Fruit fly (Drosophila melanogaster) whole organism, wandering third instar larva: ENCODE data around the gene CG44385.

ENCODE experiments used
- Abd-B ChIP-seq: fragments of >200 bp; optimal IDR thresholded peaks from 2 replicates; lab custom pipeline; 2017; ENCODE audit warnings: missing biosample characterization, missing genetic modification characterization
- CG32264 ChIP-seq: fragments of 200-800 bp; sonication (Bioruptor generic); optimal IDR thresholded peaks from 2 replicates; lab custom pipeline; 2016; ENCODE audit warnings: missing biosample characterization, missing genetic modification characterization
- CG9705 ChIP-seq: fragments of 200-800 bp; sonication (Bioruptor generic); optimal IDR thresholded peaks from 2 replicates; lab custom pipeline; 2018; ENCODE audit warnings: missing biosample characterization, mild to moderate bottlenecking, missing genetic modification characterization
- Dfd ChIP-seq: fragments of >200 bp; optimal IDR thresholded peaks from 2 replicates; lab custom pipeline; 2017; ENCODE audit warnings: missing biosample characterization, missing genetic modification characterization
- Dif ChIP-seq: fragments of 200-275, 200-300 bp; sonication (Bioruptor generic); optimal IDR thresholded peaks from 2 replicates; lab custom pipeline; 2018; ENCODE audit warnings: missing biosample characterization, missing genetic modification characterization; ENCODE audit not compliant: partially characterized antibody
- GATAd ChIP-seq: sonication (Bioruptor generic); optimal IDR thresholded peaks from 2 replicates; lab custom pipeline; 2016; ENCODE audit warnings: missing biosample characterization, missing genetic modification characterization
- Hr78 ChIP-seq: fragments of >200 bp; optimal IDR thresholded peaks from 2 replicates; lab custom pipeline; 2017; ENCODE audit warnings: missing biosample characterization, missing genetic modification characterization
- Hr83 ChIP-seq: fragments of 200-300 bp; sonication (Bioruptor generic); optimal IDR thresholded peaks from 2 replicates; lab custom pipeline; 2016; ENCODE audit warnings: missing biosample characterization, mild to moderate bottlenecking, missing genetic modification characterization, moderate library complexity; ENCODE audit not compliant: poor library complexity, severe bottlenecking
- Jra ChIP-seq: sonication (Bioruptor generic); optimal IDR thresholded peaks from 2 replicates; lab custom pipeline; 2016; ENCODE audit warnings: missing biosample characterization, missing genetic modification characterization
- Mio ChIP-seq: sonication (Bioruptor generic); optimal IDR thresholded peaks from 2 replicates; lab custom pipeline; 2016; ENCODE audit warnings: missing biosample characterization, missing genetic modification characterization
- Myc ChIP-seq: fragments of >200 bp; optimal IDR thresholded peaks from 2 replicates; lab custom pipeline; 2017
- N ChIP-seq: fragments of >200 bp; optimal IDR thresholded peaks from 2 replicates; lab custom pipeline; 2018; ENCODE audit warnings: missing biosample characterization, missing external identifiers, missing genetic modification characterization
- Rel ChIP-seq, 2 experiments: fragments of 200-800 bp; sonication (Bioruptor generic) in 1 of 2; optimal IDR thresholded peaks; 2 replicates in 1 of 2; 3 replicates in 1 of 2; lab custom pipeline; 2016 to 2019; ENCODE audit warnings: mild to moderate bottlenecking in 2 of 2, missing biosample characterization in 2 of 2, missing genetic modification characterization in 2 of 2, moderate library complexity in 1 of 2
- Sp1 ChIP-seq: fragments of 200-800 bp; sonication (Bioruptor generic); optimal IDR thresholded peaks from 3 replicates; lab custom pipeline; 2019; ENCODE audit warnings: missing biosample characterization, mild to moderate bottlenecking, missing genetic modification characterization, moderate library complexity
- Vsx2 ChIP-seq: fragments of 200-300, 225-300 bp; sonication (Bioruptor generic); optimal IDR thresholded peaks from 2 replicates; lab custom pipeline; 2018; ENCODE audit warnings: missing biosample characterization, missing genetic modification characterization; ENCODE audit not compliant: partially characterized antibody
- br ChIP-seq: fragments of 200-800 bp; sonication (Bioruptor generic); optimal IDR thresholded peaks from 2 replicates; lab custom pipeline; 2016; ENCODE audit warnings: missing biosample characterization, missing genetic modification characterization
- brk ChIP-seq: fragments of 200-800 bp; sonication (Bioruptor generic); optimal IDR thresholded peaks from 2 replicates; lab custom pipeline; 2016; ENCODE audit warnings: missing biosample characterization, mild to moderate bottlenecking, missing genetic modification characterization
- dl ChIP-seq, 2 experiments: fragments of 175-275, 200-275 bp in 1 of 2; fragments of 200-275 bp in 1 of 2; sonication (Bioruptor generic); optimal IDR thresholded peaks; lab custom pipeline; 2018; ENCODE audit warnings: mild to moderate bottlenecking in 2 of 2, missing biosample characterization in 2 of 2, missing genetic modification characterization in 2 of 2, moderate library complexity in 2 of 2; ENCODE audit not compliant: partially characterized antibody in 2 of 2, insufficient read depth in 1 of 2
- dsf ChIP-seq: sonication (Bioruptor generic); optimal IDR thresholded peaks from 2 replicates; lab custom pipeline; 2016; ENCODE audit warnings: missing biosample characterization, missing genetic modification characterization, borderline replicate concordance
- foxo ChIP-seq, 2 experiments: fragments of 200-800 bp; sonication (Bioruptor generic); optimal IDR thresholded peaks; 2 replicates in 1 of 2; 3 replicates in 1 of 2; lab custom pipeline; 2016 to 2017; ENCODE audit warnings: missing biosample characterization in 2 of 2, missing genetic modification characterization in 2 of 2
- fru ChIP-seq: fragments of 200-800 bp; sonication (Bioruptor generic); optimal IDR thresholded peaks from 3 replicates; lab custom pipeline; 2016; ENCODE audit warnings: missing biosample characterization, mild to moderate bottlenecking, missing genetic modification characterization
- h ChIP-seq: fragments of 200-800 bp; sonication (Bioruptor generic); optimal IDR thresholded peaks from 3 replicates; lab custom pipeline; 2016; ENCODE audit warnings: missing biosample characterization, mild to moderate bottlenecking, missing genetic modification characterization
- jim ChIP-seq: fragments of 175-275, 200-325 bp; sonication (Bioruptor generic); optimal IDR thresholded peaks from 2 replicates; lab custom pipeline; 2016; ENCODE audit warnings: missing biosample characterization, mild to moderate bottlenecking, missing genetic modification characterization
- lola ChIP-seq: fragments of >200 bp; optimal IDR thresholded peaks from 2 replicates; lab custom pipeline; 2017; ENCODE audit warnings: missing biosample characterization, missing genetic modification characterization
- pan ChIP-seq: fragments of >200 bp; optimal IDR thresholded peaks from 2 replicates; lab custom pipeline; 2017
- rgr ChIP-seq: fragments of 200-800 bp; sonication (Bioruptor generic); optimal IDR thresholded peaks from 3 replicates; lab custom pipeline; 2016; ENCODE audit warnings: missing biosample characterization, mild to moderate bottlenecking, missing genetic modification characterization
- sage ChIP-seq: fragments of 200-800 bp; sonication (Bioruptor generic); optimal IDR thresholded peaks from 2 replicates; lab custom pipeline; 2016; ENCODE audit warnings: missing biosample characterization, mild to moderate bottlenecking, missing genetic modification characterization
- tai ChIP-seq: sonication (Bioruptor generic); optimal IDR thresholded peaks from 2 replicates; lab custom pipeline; 2016; ENCODE audit warnings: missing biosample characterization, missing genetic modification characterization
- usp ChIP-seq: fragments of >200 bp; optimal IDR thresholded peaks from 2 replicates; lab custom pipeline; 2017; ENCODE audit warnings: missing biosample characterization, missing genetic modification characterization
- woc ChIP-seq: sonication (Bioruptor generic); optimal IDR thresholded peaks from 2 replicates; lab custom pipeline; 2016; ENCODE audit warnings: missing biosample characterization, mild to moderate bottlenecking, missing genetic modification characterization

The CG44385 gene

DNA sequence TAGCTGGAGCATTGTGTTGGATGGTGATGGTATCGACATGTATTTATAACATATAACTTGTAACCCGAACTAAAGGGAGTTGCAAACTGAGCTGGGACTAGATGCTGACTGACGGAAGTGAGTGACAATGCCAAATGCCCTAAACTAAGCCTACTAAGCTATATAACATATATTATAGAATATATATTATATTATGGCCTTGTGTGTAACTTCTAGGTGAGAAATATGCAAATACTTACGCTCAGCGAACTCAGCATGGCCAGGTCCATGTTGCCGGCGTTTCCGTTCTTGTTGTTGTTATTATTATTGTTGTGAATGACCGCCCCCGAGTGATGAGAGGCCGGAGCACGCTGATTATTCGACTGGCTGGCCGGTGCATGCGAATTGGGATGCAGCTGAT, at the start of gene CG44385:
Gene CG44385 (minus strand): TSS at position 101 of the 400 bp plus-strand sequence.
- TF ChIP-seq dsf (GFP tag; lab: Kevin White, UChicago): no peak
- TF ChIP-seq tai: no peak
- TF ChIP-seq Rel (GFP tag; optimal IDR thresholded peaks at IDR 0.05; lab: Kevin White, UChicago): no peak
- no peak for TF ChIP-seq Rel (tag; optimal IDR thresholded peaks at IDR 0.05; lab: Kevin White, UChicago)
- no peak for TF ChIP-seq Vsx2 (GFP tag; lab: Kevin White, UChicago)
- TF ChIP-seq brk (GFP tag; lab: Kevin White, UChicago): no peak
- TF ChIP-seq CG32264 (GFP tag; lab: Kevin White, UChicago): no peak
- TF ChIP-seq sage: no peak
- no peak for TF ChIP-seq h (GFP tag; lab: Kevin White, UChicago)
- no peak for TF ChIP-seq Dfd (GFP tag; lab: Kevin White, UChicago)
- no peak for TF ChIP-seq Mio (GFP tag; lab: Kevin White, UChicago)
- no peak for TF ChIP-seq Hr83 (GFP tag; lab: Kevin White, UChicago)
- no peak for TF ChIP-seq dl (GFP tag; optimal IDR thresholded peaks at IDR 0.05; lab: Kevin White, UChicago; ENCODE audit: insufficient read depth in 1 of 2, partially characterized antibody in 2 of 2)

dm6 chrX:11176073-11176472, 43.9 kb upstream of the CG44385 start:
- TF ChIP-seq Dfd (GFP tag; lab: Kevin White, UChicago) (peak; percentile 74), Abd-B (no peak)

DNA sequence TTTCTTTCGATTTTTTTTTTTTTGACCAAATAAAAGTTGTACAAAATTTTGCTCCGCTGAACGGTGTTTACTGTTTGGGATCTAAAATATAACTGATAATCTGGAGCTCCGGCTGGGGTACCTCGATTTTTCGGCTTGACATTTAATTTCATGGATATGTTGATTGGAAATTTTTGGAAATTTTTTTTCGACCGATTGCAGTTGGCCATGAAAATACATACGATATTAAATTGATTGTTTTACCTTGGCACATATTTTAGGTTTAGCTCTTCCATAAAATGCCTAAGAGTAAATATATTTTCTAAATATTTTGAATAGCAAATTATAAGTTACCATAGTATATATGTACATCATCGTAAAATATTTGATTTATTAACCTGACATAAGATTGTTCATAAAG, 38.4 kb upstream of the CG44385 start, which contains the start of gene CG1394:
Gene CG1394 (minus strand): TSS at position 101 of the 400 bp plus-strand sequence.
- TF ChIP-seq br: no peak
- TF ChIP-seq Hr78: no peak
- TF ChIP-seq GATAd (GFP tag; lab: Kevin White, UChicago): no peak
- TF ChIP-seq dl (GFP tag; optimal IDR thresholded peaks at IDR 0.05; lab: Kevin White, UChicago; ENCODE audit: insufficient read depth in 1 of 2, partially characterized antibody in 2 of 2): no peak

DNA sequence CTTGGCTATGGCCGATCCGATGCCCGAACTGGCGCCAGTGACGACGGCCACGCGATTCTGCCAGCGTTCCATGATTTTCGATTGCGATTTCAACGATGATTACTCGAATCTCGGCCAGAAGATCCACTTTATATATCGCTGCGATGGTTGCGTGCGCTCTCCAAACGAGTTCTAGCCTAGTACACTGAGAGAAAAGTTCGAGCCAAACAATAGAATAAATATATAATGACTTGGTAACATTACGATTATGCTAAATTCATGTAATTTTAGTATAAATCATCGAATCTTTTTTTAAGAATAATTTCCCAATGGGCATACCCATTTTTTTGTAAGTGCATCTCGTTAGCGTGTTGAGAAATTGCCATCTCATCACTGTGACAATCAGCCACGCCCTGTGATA, 36.7 kb upstream of the CG44385 start, which contains the start of gene Antdh:
Gene Antdh (minus strand): TSS at position 101 of the 400 bp plus-strand sequence.
- TF ChIP-seq Vsx2 (GFP tag; lab: Kevin White, UChicago): no peak
- no peak for TF ChIP-seq lola (GFP tag; lab: Kevin White, UChicago)
- TF ChIP-seq jim (GFP tag; lab: Kevin White, UChicago): no peak
- TF ChIP-seq woc (GFP tag; lab: Kevin White, UChicago): no peak
- TF ChIP-seq Jra (GFP tag; lab: Kevin White, UChicago): no peak
- no peak for TF ChIP-seq fru (GFP tag; lab: Kevin White, UChicago)
- TF ChIP-seq CG9705 (GFP tag; lab: Kevin White, UChicago): no peak
- no peak for TF ChIP-seq GATAd (GFP tag; lab: Kevin White, UChicago)
- TF ChIP-seq Myc (lab: Kevin White, UChicago): no peak
- TF ChIP-seq usp (GFP tag; lab: Kevin White, UChicago): no peak
- no peak for TF ChIP-seq Sp1 (GFP tag; lab: Kevin White, UChicago)
- TF ChIP-seq rgr: no peak
- TF ChIP-seq br: no peak
- no peak for TF ChIP-seq sage
- no peak for TF ChIP-seq Dfd (GFP tag; lab: Kevin White, UChicago)

- TF ChIP-seq N (GFP tag; lab: Kevin White, UChicago) (no peak), pan (no peak), Dif (GFP tag; lab: Kevin White, UChicago) (no peak), h (GFP tag; lab: Kevin White, UChicago) (no peak), Myc (lab: Kevin White, UChicago) (no peak), dl (GFP tag; optimal IDR thresholded peaks at IDR 0.05; lab: Kevin White, UChicago; ENCODE audit: insufficient read depth in 1 of 2, partially characterized antibody in 2 of 2) (no peak), sage (no peak), CG9705 (GFP tag; lab: Kevin White, UChicago) (no peak), Abd-B (no peak), foxo (GFP tag; optimal IDR thresholded peaks at IDR 0.05; lab: Kevin White, UChicago) (no peak), Hr78 (no peak)
- TF ChIP-seq, all 38 proteins: peak for 0
Measured at dm6 chrX:11159710-11160446, 27.7 kb upstream of the CG44385 start, which contains the start of gene CG32668. Gene CG32668, minus strand, starts transcription at chrX:11159760.
